Worm (Caenorhabditis elegans) whole organism, mixed stage, embryonic: ENCODE data around the gene srt-53.

Experiments
- M03D4.4 ChIP-seq: sonication (generic microtip); optimal IDR thresholded peaks from 2 replicates; lab custom pipeline; 2017; ENCODE audit warnings: mild to moderate bottlenecking, missing genetic modification characterization, missing compliant biosample characterization
- elt-1 ChIP-seq: sonication (generic microtip); optimal IDR thresholded peaks from 2 replicates; lab custom pipeline; 2017; ENCODE audit warnings: missing genetic modification characterization, mild to moderate bottlenecking, missing compliant biosample characterization, antibody characterized with exemption, moderate library complexity, borderline replicate concordance; ENCODE audit not compliant: insufficient read depth
- elt-3 ChIP-seq: fragments of 150-350 bp; optimal IDR thresholded peaks from 2 replicates; lab custom pipeline; 2014; ENCODE audit warnings: missing biosample characterization, missing genetic modification characterization
- hlh-1 ChIP-seq: fragments of 150-350 bp; optimal IDR thresholded peaks from 2 replicates; lab custom pipeline; 2014; ENCODE audit warnings: missing biosample characterization, missing genetic modification reagents, missing genetic modification characterization
- lin-13 ChIP-seq: fragments of 150-350 bp; optimal IDR thresholded peaks from 2 replicates; lab custom pipeline; 2014; ENCODE audit warnings: missing biosample characterization, missing genetic modification characterization
- lsy-2 ChIP-seq: fragments of 150-350 bp; optimal IDR thresholded peaks from 2 replicates; lab custom pipeline; 2014; ENCODE audit warnings: missing biosample characterization, missing genetic modification characterization
- mep-1 ChIP-seq: fragments of 150-350 bp; optimal IDR thresholded peaks from 2 replicates; lab custom pipeline; 2017; ENCODE audit warnings: missing biosample characterization, missing genetic modification reagents, missing genetic modification characterization, inconsistent platforms
- nhr-237 ChIP-seq: fragments of 150-350 bp; optimal IDR thresholded peaks from 2 replicates; lab custom pipeline; 2014; ENCODE audit warnings: missing biosample characterization, missing genetic modification characterization
- nhr-76 ChIP-seq: sonication (generic microtip); optimal IDR thresholded peaks from 2 replicates; lab custom pipeline; 2017; ENCODE audit warnings: missing biosample characterization, missing genetic modification characterization
- pha-4 ChIP-seq: fragments of 150-350 bp; optimal IDR thresholded peaks from 2 replicates; lab custom pipeline; 2018; ENCODE audit warnings: missing biosample characterization, missing genetic modification reagents, missing genetic modification characterization
- sem-2 ChIP-seq: fragments of 200-800 bp; sonication (Bioruptor generic); optimal IDR thresholded peaks from 2 replicates; lab custom pipeline; 2018; ENCODE audit warnings: mild to moderate bottlenecking, missing genetic modification characterization, missing compliant biosample characterization
- snpc-4 ChIP-seq: fragments of 150-350 bp; optimal IDR thresholded peaks from 2 replicates; lab custom pipeline; 2014; ENCODE audit warnings: missing biosample characterization, missing genetic modification characterization
- sptf-1 ChIP-seq: sonication (generic microtip); optimal IDR thresholded peaks from 2 replicates; lab custom pipeline; 2017; ENCODE audit warnings: mild to moderate bottlenecking, missing genetic modification characterization, moderate library complexity, missing compliant biosample characterization
- unc-62 ChIP-seq: fragments of 150-350 bp; optimal IDR thresholded peaks from 2 replicates; lab custom pipeline; 2014; ENCODE audit warnings: missing biosample characterization, missing genetic modification reagents, missing genetic modification characterization

- TF ChIP-seq sptf-1 (tag; lab: Kevin White, UChicago), result no peak
- TF ChIP-seq unc-62, result no peak
- no peak for TF ChIP-seq mep-1 (tag; lab: Kevin White, UChicago)
- no peak for TF ChIP-seq nhr-237 (tag; lab: Kevin White, UChicago)
- no peak for TF ChIP-seq elt-3 (tag; lab: Kevin White, UChicago)
- TF ChIP-seq nhr-76 (tag; lab: Kevin White, UChicago), result no peak
- TF ChIP-seq pha-4 (tag; lab: Kevin White, UChicago), result no peak
- TF ChIP-seq lin-13 (tag; lab: Kevin White, UChicago), result no peak
- no peak for TF ChIP-seq elt-1
- no peak for TF ChIP-seq hlh-1
- TF ChIP-seq snpc-4 (tag; lab: Kevin White, UChicago), result no peak
- TF ChIP-seq M03D4.4, result no peak
- TF ChIP-seq sem-2 (GFP tag; lab: Kevin White, UChicago), result no peak
- no peak for TF ChIP-seq lsy-2 (tag; lab: Kevin White, UChicago)
These were observed 16.0 kb upstream of the srt-53 start, which contains the start of gene pals-34 for ce11 chrV:7956218-7956617.
